Worm (Caenorhabditis elegans) whole organism, late embryonic: ENCODE results near the gene mbf-1.

Source experiments
- F13H6.1 ChIP-seq: sonication (generic microtip); optimal IDR thresholded peaks from 2 replicates; lab custom pipeline; 2016; ENCODE audit warnings: missing genetic modification characterization, missing compliant biosample characterization
- K09A11.1 ChIP-seq: sonication (generic microtip); optimal IDR thresholded peaks from 2 replicates; lab custom pipeline; 2017; ENCODE audit warnings: antibody characterized with exemption, mild to moderate bottlenecking, missing genetic modification characterization, missing compliant biosample characterization; ENCODE audit not compliant: insufficient read depth
- T23F11.4 ChIP-seq: fragments of 200-800 bp; sonication (Bioruptor generic); optimal IDR thresholded peaks from 2 replicates; lab custom pipeline; 2018; ENCODE audit warnings: mild to moderate bottlenecking, missing genetic modification characterization, missing compliant biosample characterization
- Y22D7AL.16 ChIP-seq: sonication (generic microtip); optimal IDR thresholded peaks from 2 replicates; lab custom pipeline; 2016; ENCODE audit warnings: missing genetic modification characterization, missing compliant biosample characterization
- ahr-1 ChIP-seq: sonication (generic microtip); optimal IDR thresholded peaks from 2 replicates; lab custom pipeline; 2016; ENCODE audit warnings: missing genetic modification characterization, missing compliant biosample characterization
- ceh-14 ChIP-seq: sonication (generic microtip); optimal IDR thresholded peaks from 2 replicates; lab custom pipeline; 2016; ENCODE audit warnings: missing genotype, missing genetic modification characterization, missing compliant biosample characterization
- ceh-18 ChIP-seq: sonication (generic microtip); optimal IDR thresholded peaks from 2 replicates; lab custom pipeline; 2016; ENCODE audit warnings: missing genetic modification characterization, missing compliant biosample characterization
- ceh-19 ChIP-seq: fragments of 200-800 bp; sonication (Bioruptor generic); optimal IDR thresholded peaks from 2 replicates; lab custom pipeline; 2018; ENCODE audit warnings: mild to moderate bottlenecking, missing genetic modification characterization, missing compliant biosample characterization
- ceh-2 ChIP-seq: sonication (generic microtip); optimal IDR thresholded peaks from 2 replicates; lab custom pipeline; 2016; ENCODE audit warnings: missing genotype, missing genetic modification characterization, missing compliant biosample characterization
- ceh-22 ChIP-seq: sonication (generic microtip); optimal IDR thresholded peaks from 2 replicates; lab custom pipeline; 2017; ENCODE audit warnings: missing biosample characterization, missing genetic modification characterization
- ceh-24 ChIP-seq: sonication (generic microtip); optimal IDR thresholded peaks from 2 replicates; lab custom pipeline; 2016; ENCODE audit warnings: mild to moderate bottlenecking, missing genetic modification characterization, missing compliant biosample characterization
- ceh-30 ChIP-seq: fragments of 150-350 bp; optimal IDR thresholded peaks from 2 replicates; lab custom pipeline; 2014; ENCODE audit warnings: missing biosample characterization, missing genetic modification characterization
- ceh-31 ChIP-seq: sonication (generic microtip); optimal IDR thresholded peaks from 2 replicates; lab custom pipeline; 2016; ENCODE audit warnings: missing genetic modification characterization, missing compliant biosample characterization
- ceh-45 ChIP-seq: fragments of 200-800 bp; sonication (Bioruptor generic); IDR thresholded peaks from 2 replicates; pipeline ENCODE4 v1.3.6; 2022; ENCODE audit warnings: missing genetic modification reagents, missing genetic modification characterization, missing compliant biosample characterization
- ceh-48 ChIP-seq: sonication (generic microtip); optimal IDR thresholded peaks from 2 replicates; lab custom pipeline; 2016; ENCODE audit warnings: missing genetic modification characterization, inconsistent platforms, missing compliant biosample characterization
- ceh-6 ChIP-seq: fragments of 200-800 bp; sonication (Bioruptor generic); optimal IDR thresholded peaks from 2 replicates; lab custom pipeline; 2018; ENCODE audit warnings: mild to moderate bottlenecking, missing genetic modification characterization, missing compliant biosample characterization
- ceh-9 ChIP-seq: sonication (generic microtip); optimal IDR thresholded peaks from 2 replicates; lab custom pipeline; 2016; ENCODE audit warnings: mild to moderate bottlenecking, missing genetic modification characterization, inconsistent platforms, missing compliant biosample characterization
- dve-1 ChIP-seq: sonication (generic microtip); optimal IDR thresholded peaks from 2 replicates; lab custom pipeline; 2017; ENCODE audit warnings: antibody characterized with exemption, mild to moderate bottlenecking, missing genetic modification characterization, missing compliant biosample characterization
- ets-4 ChIP-seq: sonication (generic microtip); optimal IDR thresholded peaks from 2 replicates; lab custom pipeline; 2016; ENCODE audit warnings: missing genetic modification characterization, missing compliant biosample characterization
- fax-1 ChIP-seq: sonication (generic microtip); optimal IDR thresholded peaks from 2 replicates; lab custom pipeline; 2016; ENCODE audit warnings: missing genotype, missing genetic modification characterization, missing compliant biosample characterization
- fkh-10 ChIP-seq: fragments of 150-350 bp; optimal IDR thresholded peaks from 2 replicates; lab custom pipeline; 2014; ENCODE audit warnings: missing biosample characterization, missing genetic modification reagents, missing genetic modification characterization
- fkh-6 ChIP-seq: sonication (generic microtip); optimal IDR thresholded peaks from 2 replicates; lab custom pipeline; 2016; ENCODE audit warnings: missing genetic modification characterization, missing compliant biosample characterization
- hlh-13 ChIP-seq: fragments of 200-800 bp; sonication (Bioruptor generic); optimal IDR thresholded peaks from 2 replicates; lab custom pipeline; 2018; ENCODE audit warnings: mild to moderate bottlenecking, missing genetic modification characterization, missing compliant biosample characterization
- hlh-15 ChIP-seq: sonication (generic microtip); optimal IDR thresholded peaks from 2 replicates; lab custom pipeline; 2016; ENCODE audit warnings: missing genetic modification characterization, missing compliant biosample characterization
- hlh-30 ChIP-seq: sonication (generic microtip); optimal IDR thresholded peaks from 2 replicates; lab custom pipeline; 2017; ENCODE audit warnings: antibody characterized with exemption, missing genetic modification characterization, missing compliant biosample characterization; ENCODE audit not compliant: insufficient read depth
- hlh-6 ChIP-seq: sonication (generic microtip); optimal IDR thresholded peaks from 2 replicates; lab custom pipeline; 2016; ENCODE audit warnings: missing genotype, missing genetic modification characterization, missing compliant biosample characterization
- hlh-8 ChIP-seq: sonication (generic microtip); optimal IDR thresholded peaks from 2 replicates; lab custom pipeline; 2016; ENCODE audit warnings: missing genotype, missing genetic modification characterization, missing compliant biosample characterization
- lim-6 ChIP-seq: sonication (generic microtip); optimal IDR thresholded peaks from 2 replicates; lab custom pipeline; 2016; ENCODE audit warnings: missing genetic modification characterization, missing compliant biosample characterization
- lin-11 ChIP-seq: fragments of 200-800 bp; sonication (Bioruptor generic); optimal IDR thresholded peaks from 2 replicates; lab custom pipeline; 2018; ENCODE audit warnings: mild to moderate bottlenecking, missing genetic modification characterization, missing compliant biosample characterization
- madf-2 ChIP-seq: sonication (generic microtip); optimal IDR thresholded peaks from 2 replicates; lab custom pipeline; 2017; ENCODE audit warnings: missing genetic modification characterization, missing compliant biosample characterization
- mec-3 ChIP-seq: sonication (generic microtip); optimal IDR thresholded peaks from 2 replicates; lab custom pipeline; 2016; ENCODE audit warnings: borderline replicate concordance, missing genetic modification characterization, missing compliant biosample characterization
- nfya-1 ChIP-seq: sonication (generic microtip); optimal IDR thresholded peaks from 2 replicates; lab custom pipeline; 2017; ENCODE audit warnings: missing genetic modification characterization, mild to moderate bottlenecking, missing compliant biosample characterization, antibody characterized with exemption, moderate library complexity
- nhr-232 ChIP-seq: sonication (generic microtip); optimal IDR thresholded peaks from 2 replicates; lab custom pipeline; 2016; ENCODE audit warnings: missing genetic modification characterization, missing compliant biosample characterization
- pag-3 ChIP-seq: sonication (generic microtip); optimal IDR thresholded peaks from 2 replicates; lab custom pipeline; 2016; ENCODE audit warnings: missing compliant biosample characterization, missing genetic modification characterization, borderline replicate concordance
- pax-1 ChIP-seq: fragments of 150-350 bp; optimal IDR thresholded peaks from 2 replicates; lab custom pipeline; 2014; ENCODE audit warnings: missing biosample characterization, missing genetic modification characterization
- pha-2 ChIP-seq: sonication (generic microtip); optimal IDR thresholded peaks from 2 replicates; lab custom pipeline; 2017; ENCODE audit warnings: mild to moderate bottlenecking, missing genetic modification characterization, missing compliant biosample characterization
- ref-2 ChIP-seq: sonication (generic microtip); optimal IDR thresholded peaks from 2 replicates; lab custom pipeline; 2016; ENCODE audit warnings: missing genetic modification characterization, missing compliant biosample characterization
- rnt-1 ChIP-seq: sonication (generic microtip); optimal IDR thresholded peaks from 2 replicates; lab custom pipeline; 2016; ENCODE audit warnings: missing genetic modification characterization, missing compliant biosample characterization
- sox-4 ChIP-seq: sonication (generic microtip); optimal IDR thresholded peaks from 2 replicates; lab custom pipeline; 2017; ENCODE audit warnings: mild to moderate bottlenecking, missing genetic modification characterization, inconsistent platforms, missing compliant biosample characterization
- syd-9 ChIP-seq: sonication (generic microtip); optimal IDR thresholded peaks from 2 replicates; lab custom pipeline; 2016; ENCODE audit warnings: mild to moderate bottlenecking, missing genetic modification characterization, moderate library complexity, missing compliant biosample characterization
- tbx-7 ChIP-seq: sonication (generic microtip); optimal IDR thresholded peaks from 2 replicates; lab custom pipeline; 2016; ENCODE audit warnings: missing genotype, missing genetic modification characterization, missing compliant biosample characterization
- unc-55 ChIP-seq: sonication (generic microtip); optimal IDR thresholded peaks from 2 replicates; lab custom pipeline; 2017; ENCODE audit warnings: missing biosample characterization, missing genetic modification reagents, missing genetic modification characterization
- unc-86 ChIP-seq: sonication (generic microtip); optimal IDR thresholded peaks from 2 replicates; lab custom pipeline; 2016; ENCODE audit warnings: missing genetic modification characterization, missing compliant biosample characterization
- zip-5 ChIP-seq: sonication (generic microtip); optimal IDR thresholded peaks from 2 replicates; lab custom pipeline; 2016; ENCODE audit warnings: missing genetic modification characterization, missing compliant biosample characterization
- ztf-16 ChIP-seq: sonication (generic microtip); optimal IDR thresholded peaks from 2 replicates; lab custom pipeline; 2017; ENCODE audit warnings: missing genetic modification characterization, missing compliant biosample characterization

Gene mbf-1

DNA sequence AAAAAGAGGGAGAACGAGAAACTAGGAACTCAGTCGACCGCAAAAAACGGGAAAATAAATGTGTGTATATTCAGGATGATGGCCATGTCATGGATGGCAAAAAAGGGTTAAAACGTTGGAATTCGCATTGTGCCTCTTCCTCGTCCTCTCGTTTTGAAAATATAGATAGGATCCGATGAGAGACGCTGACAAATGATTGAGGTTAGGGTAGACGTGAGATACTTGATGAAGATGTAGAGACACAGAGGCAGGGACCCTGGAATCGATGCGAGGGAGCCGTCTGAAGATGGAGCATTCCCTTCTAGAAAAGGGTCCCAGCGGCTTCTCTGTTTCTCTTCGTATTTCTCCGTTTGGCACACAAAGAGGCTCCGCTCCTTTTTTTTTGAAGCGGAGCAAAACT, 14.8 kb upstream of the mbf-1 start (continued):
- TF ChIP-seq fax-1 (tag; lab: Kevin White, UChicago) (no peak), ceh-31 (tag; lab: Kevin White, UChicago) (peak; percentile 10), ceh-2 (tag; lab: Kevin White, UChicago) (no peak), zip-5 (tag; lab: Kevin White, UChicago) (no peak)
- TF ChIP-seq, all 69 proteins: peak for 4

DNA sequence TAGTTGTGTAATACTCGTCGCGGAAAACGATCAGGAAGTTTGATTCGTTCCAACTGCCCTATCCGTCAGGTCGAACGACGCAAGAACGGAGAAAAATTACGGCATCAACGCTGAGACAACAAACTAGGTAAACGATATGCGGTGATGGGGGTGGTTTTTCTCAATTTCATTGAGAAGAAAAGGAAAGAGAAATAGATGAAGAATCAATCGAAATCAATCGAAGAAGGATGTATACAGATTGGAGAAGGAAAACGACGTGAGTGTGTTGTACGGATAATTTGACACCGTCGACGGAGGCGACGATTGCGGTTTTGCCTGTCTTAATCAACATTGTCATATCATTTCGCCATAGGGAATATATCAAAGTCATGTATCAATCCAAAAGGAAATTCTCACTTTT, 13.7 kb upstream of the mbf-1 start:
- TF ChIP-seq ceh-22 (tag; lab: Kevin White, UChicago) (no peak), ets-4 (tag; lab: Kevin White, UChicago) (no peak), ceh-48 (tag; lab: Kevin White, UChicago) (no peak), madf-2 (tag; lab: Kevin White, UChicago) (no peak), K09A11.1 (tag; lab: Kevin White, UChicago) (no peak), ceh-14 (tag; lab: Kevin White, UChicago) (no peak), ceh-31 (tag; lab: Kevin White, UChicago) (no peak), ceh-9 (no peak), lim-6 (no peak), F13H6.1 (tag; lab: Kevin White, UChicago) (no peak), ref-2 (tag; lab: Kevin White, UChicago) (no peak), ztf-16 (tag; lab: Kevin White, UChicago) (no peak), ceh-2 (tag; lab: Kevin White, UChicago) (no peak), tbx-7 (no peak), fkh-6 (tag; lab: Kevin White, UChicago) (no peak), lin-11 (no peak)

DNA sequence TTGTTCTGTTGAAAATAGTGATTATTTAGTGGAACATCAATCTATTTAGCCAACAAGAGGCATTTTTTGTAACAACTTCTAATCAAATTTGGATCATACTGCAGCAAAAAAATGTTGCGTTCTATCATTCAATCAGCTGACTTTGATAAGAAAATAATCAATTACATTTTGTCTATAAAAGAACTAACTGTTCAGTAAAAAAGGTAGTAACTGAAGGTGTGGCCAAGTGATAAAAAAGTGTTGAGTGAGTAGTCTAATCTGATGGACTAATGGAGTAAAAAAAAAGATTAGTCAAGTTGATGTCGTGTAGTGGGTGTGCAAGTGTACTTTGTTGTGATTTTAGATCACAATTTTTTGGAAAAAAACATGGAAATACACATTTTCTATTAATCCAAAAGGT, 12.2 kb upstream of the mbf-1 start:
- no peak for TF ChIP-seq unc-55 (GFP tag; lab: Kevin White, UChicago)
- TF ChIP-seq ahr-1, result no peak
- no peak for TF ChIP-seq ceh-22 (tag; lab: Kevin White, UChicago)
- TF ChIP-seq hlh-30 (tag; lab: Kevin White, UChicago), result no peak
- no peak for TF ChIP-seq rnt-1 (tag; lab: Kevin White, UChicago)
- TF ChIP-seq hlh-13 (GFP tag; lab: Kevin White, UChicago), result no peak
- no peak for TF ChIP-seq hlh-6

DNA sequence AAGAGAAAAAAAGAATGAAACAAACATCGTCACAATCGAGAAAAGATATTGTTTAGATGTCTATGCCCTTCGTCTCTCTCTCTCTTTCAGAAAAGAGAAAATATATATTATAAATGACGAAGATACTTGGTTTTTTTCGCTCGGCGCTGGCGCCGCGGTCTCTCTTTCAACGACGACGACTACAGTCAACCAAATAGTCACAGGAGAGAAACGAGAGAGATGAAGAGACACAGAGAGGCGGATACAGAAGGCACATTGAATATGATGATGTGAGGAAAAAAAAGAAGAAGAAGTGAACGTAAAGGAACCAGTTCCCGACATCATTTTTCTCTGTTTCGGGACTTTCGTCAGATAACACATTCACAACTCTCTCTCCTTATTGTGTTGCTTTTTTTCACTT, 11.3 kb upstream of the mbf-1 start:
- TF ChIP-seq ceh-6 (GFP tag; lab: Kevin White, UChicago), result no peak
- no peak for TF ChIP-seq tbx-7
- TF ChIP-seq ceh-45 (GFP tag; lab: Robert Waterston, UW), result no peak
- no peak for TF ChIP-seq ahr-1
- TF ChIP-seq ceh-9, result no peak
- no peak for TF ChIP-seq hlh-15 (tag; lab: Kevin White, UChicago)
- no peak for TF ChIP-seq ets-4 (tag; lab: Kevin White, UChicago)
- no peak for TF ChIP-seq ceh-22 (tag; lab: Kevin White, UChicago)
- TF ChIP-seq pag-3, result no peak
- no peak for TF ChIP-seq nhr-232 (tag; lab: Kevin White, UChicago)
- TF ChIP-seq unc-86 (tag; lab: Kevin White, UChicago), result no peak
- TF ChIP-seq Y22D7AL.16 (tag; lab: Kevin White, UChicago), result no peak
- no peak for TF ChIP-seq ceh-24 (tag; lab: Kevin White, UChicago)
- TF ChIP-seq ceh-48 (tag; lab: Kevin White, UChicago), result no peak
- no peak for TF ChIP-seq mec-3 (tag; lab: Kevin White, UChicago)
- no peak for TF ChIP-seq fkh-10 (GFP tag; lab: Kevin White, UChicago)
- TF ChIP-seq, all 69 proteins: peak for 0

DNA sequence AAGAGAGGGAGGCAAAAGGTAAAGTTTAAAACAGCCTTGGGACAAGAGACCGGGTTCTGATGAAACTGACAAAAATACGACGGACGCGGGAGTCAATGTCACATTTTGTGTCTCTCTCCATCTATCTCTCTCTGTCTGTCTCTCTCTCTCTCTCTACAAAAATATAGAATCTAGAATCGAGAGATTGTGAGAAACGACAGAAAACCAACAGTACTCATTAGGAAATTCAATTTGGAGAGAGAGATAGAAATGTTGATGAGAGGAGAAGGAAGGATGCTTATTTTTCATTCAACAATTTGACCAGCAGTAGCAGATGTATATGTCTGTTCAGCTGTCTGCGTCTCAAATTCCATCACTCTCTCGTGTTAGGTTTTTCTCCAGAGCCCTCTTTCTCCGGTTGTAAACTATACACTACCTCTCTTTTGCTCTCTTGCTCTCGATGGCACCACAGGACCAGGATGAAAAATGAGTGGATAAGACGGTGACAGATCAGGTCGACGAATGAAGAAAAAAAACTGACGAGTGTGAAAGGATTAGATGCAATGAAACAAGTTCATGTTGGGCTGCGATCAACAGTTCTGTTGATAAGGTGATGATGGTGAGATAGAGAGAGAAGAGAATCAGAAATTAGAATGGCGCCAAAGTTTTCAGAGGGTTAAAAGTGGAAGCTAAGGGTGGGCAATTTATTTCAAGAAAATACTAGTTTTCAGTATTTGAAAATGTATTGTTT, 9.6 kb upstream of the mbf-1 start:
- TF ChIP-seq sox-4 (tag; lab: Kevin White, UChicago), result no peak
- TF ChIP-seq K09A11.1 (tag; lab: Kevin White, UChicago), result no peak
- no peak for TF ChIP-seq dve-1 (tag; lab: Kevin White, UChicago)
- TF ChIP-seq pha-2 (tag; lab: Kevin White, UChicago), result no peak
- peak; percentile 86 for TF ChIP-seq ceh-18
- no peak for TF ChIP-seq fax-1 (tag; lab: Kevin White, UChicago)
- no peak for TF ChIP-seq ceh-19 (GFP tag; lab: Kevin White, UChicago)
- no peak for TF ChIP-seq ceh-14 (tag; lab: Kevin White, UChicago)
- peak; percentile 20 for TF ChIP-seq hlh-8 (tag; lab: Kevin White, UChicago)
- no peak for TF ChIP-seq pax-1 (tag; lab: Kevin White, UChicago)
- no peak for TF ChIP-seq ceh-30 (tag; lab: Kevin White, UChicago)
- no peak for TF ChIP-seq T23F11.4 (GFP tag; lab: Kevin White, UChicago)
- no peak for TF ChIP-seq syd-9 (tag; lab: Kevin White, UChicago)
- peak; percentile 25 for TF ChIP-seq nfya-1
- no peak for TF ChIP-seq ceh-48 (tag; lab: Kevin White, UChicago)
